Worm (Caenorhabditis elegans) whole organism, midembryonic: ENCODE data around the gene R04A9.9.

ENCODE experiments used
- cog-1 ChIP-seq: sonication (generic microtip); optimal IDR thresholded peaks from 2 replicates; lab custom pipeline; 2016; ENCODE audit warnings: missing genetic modification characterization, missing compliant biosample characterization
- klf-2 ChIP-seq: fragments of 200-800 bp; sonication (Bioruptor generic); conservative IDR thresholded peaks from 2 replicates; pipeline ENCODE4 v1.3.6; 2022; ENCODE audit warnings: missing genetic modification reagents, missing genetic modification characterization, missing compliant biosample characterization
- med-1 ChIP-seq: sonication (generic microtip); optimal IDR thresholded peaks from 2 replicates; lab custom pipeline; 2017; ENCODE audit warnings: missing genetic modification characterization, mild to moderate bottlenecking, missing compliant biosample characterization, antibody characterized with exemption, missing genetic modification reagents; ENCODE audit not compliant: insufficient read depth
- ref-1 ChIP-seq: fragments of 200-800 bp; sonication (Bioruptor generic); conservative IDR thresholded peaks from 2 replicates; pipeline ENCODE4 v1.3.6; 2022; ENCODE audit warnings: missing genetic modification reagents, missing genetic modification characterization, missing compliant biosample characterization
- ztf-23 ChIP-seq: fragments of 200-800 bp; sonication (Bioruptor generic); IDR thresholded peaks from 2 replicates; pipeline ENCODE4 v1.3.6; 2022; ENCODE audit warnings: missing genetic modification reagents, missing genetic modification characterization, missing compliant biosample characterization
- ztf-29 ChIP-seq: fragments of 200-800 bp; sonication (Bioruptor generic); IDR thresholded peaks from 2 replicates; pipeline ENCODE4 v1.3.6; 2022; ENCODE audit warnings: missing genetic modification reagents, missing genetic modification characterization, missing compliant biosample characterization

ce11 chrX:404597-404996 is 14.2 kb upstream of the R04A9.9 start, which contains the start of gene R04A9.1:
- TF ChIP-seq med-1 (GFP tag; lab: Kevin White, UChicago) (no peak), ztf-29 (GFP tag; lab: Robert Waterston, UW) (no peak), cog-1 (tag; lab: Kevin White, UChicago) (no peak), ztf-23 (GFP tag; lab: Robert Waterston, UW) (no peak), ref-1 (GFP tag; lab: Robert Waterston, UW) (no peak), klf-2 (GFP tag; lab: Robert Waterston, UW) (no peak)
